Worm (Caenorhabditis elegans): ENCODE measurements around the gene F22E5.1.

- TF ChIP-seq ama-1 (optimal IDR thresholded peaks at IDR 0.05) (no peak), zag-1 (tag; optimal IDR thresholded peaks at IDR 0.05) (no peak), unc-62 (GFP tag; optimal IDR thresholded peaks at IDR 0.05) (no peak), nhr-237 (tag; optimal IDR thresholded peaks at IDR 0.05) (no peak), aly-2 (tag; optimal IDR thresholded peaks at IDR 0.05) (no peak), ceh-82 (tag; optimal IDR thresholded peaks at IDR 0.05) (no peak), ztf-11 (tag; optimal IDR thresholded peaks at IDR 0.05) (no peak), egl-27 (tag; optimal IDR thresholded peaks at IDR 0.05) (no peak), snpc-4 (tag; optimal IDR thresholded peaks at IDR 0.05) (no peak), jun-1 (tag; optimal IDR thresholded peaks at IDR 0.05) (no peak)
Measured at ce11 chrII:2717335-2717734, 43.8 kb downstream of the F22E5.1 start, which contains the start of gene T05A8.3.
